Worm (Caenorhabditis elegans) whole organism, midembryonic: ENCODE measurements around the gene E02H9.7.

Experiments used
- T22C8.4 ChIP-seq: fragments of 200-800 bp; sonication (Bioruptor generic); IDR thresholded peaks from 2 replicates; pipeline ENCODE4 v1.3.6; 2022; ENCODE audit warnings: missing genetic modification characterization, missing compliant biosample characterization
- cog-1 ChIP-seq: sonication (generic microtip); optimal IDR thresholded peaks from 2 replicates; lab custom pipeline; 2016; ENCODE audit warnings: missing genetic modification characterization, missing compliant biosample characterization
- flt-1 ChIP-seq: fragments of 200-800 bp; sonication (Bioruptor generic); IDR thresholded peaks from 2 replicates; pipeline ENCODE4 v1.3.6; 2022; ENCODE audit warnings: missing genetic modification characterization, missing compliant biosample characterization
- ref-1 ChIP-seq: fragments of 200-800 bp; sonication (Bioruptor generic); conservative IDR thresholded peaks from 2 replicates; pipeline ENCODE4 v1.3.6; 2022; ENCODE audit warnings: missing genetic modification reagents, missing genetic modification characterization, missing compliant biosample characterization
- tab-1 ChIP-seq: fragments of 200-800 bp; sonication (Bioruptor generic); IDR thresholded peaks from 2 replicates; pipeline ENCODE4 v1.3.6; 2022; ENCODE audit warnings: missing genetic modification characterization, missing compliant biosample characterization
- ztf-23 ChIP-seq: fragments of 200-800 bp; sonication (Bioruptor generic); IDR thresholded peaks from 2 replicates; pipeline ENCODE4 v1.3.6; 2022; ENCODE audit warnings: missing genetic modification reagents, missing genetic modification characterization, missing compliant biosample characterization
- ztf-29 ChIP-seq: fragments of 200-800 bp; sonication (Bioruptor generic); IDR thresholded peaks from 2 replicates; pipeline ENCODE4 v1.3.6; 2022; ENCODE audit warnings: missing genetic modification reagents, missing genetic modification characterization, missing compliant biosample characterization

DNA sequence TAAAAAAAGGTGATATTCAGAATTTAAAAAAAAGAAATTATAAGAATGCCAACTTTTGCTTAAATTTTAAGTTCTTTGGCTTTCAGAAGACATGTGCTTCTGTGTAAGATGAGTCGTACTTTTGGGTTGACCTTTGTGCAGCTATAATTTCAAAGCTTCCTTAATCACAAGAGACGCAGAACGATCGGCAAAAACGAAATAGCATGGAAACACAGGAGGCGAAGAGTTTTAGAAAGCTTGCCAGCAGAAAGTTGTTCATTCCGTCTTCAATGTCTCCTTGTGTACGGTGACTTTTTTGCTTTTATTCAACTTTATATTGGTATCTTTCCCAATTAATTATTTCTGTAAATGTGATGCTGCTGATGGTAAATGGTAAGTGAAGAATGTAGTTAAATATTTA lies 12.5 kb downstream of the E02H9.7 start:
- TF ChIP-seq flt-1: no peak
- no peak for TF ChIP-seq ztf-23
- no peak for TF ChIP-seq T22C8.4
- no peak for TF ChIP-seq tab-1 (GFP tag; lab: Robert Waterston, UW)
- no peak for TF ChIP-seq ref-1 (GFP tag; lab: Robert Waterston, UW)
- TF ChIP-seq cog-1 (tag; lab: Kevin White, UChicago): no peak
- TF ChIP-seq ztf-29 (GFP tag; lab: Robert Waterston, UW): no peak
